Worm (Caenorhabditis elegans): ENCODE measurements around the gene ric-8.

DNA sequence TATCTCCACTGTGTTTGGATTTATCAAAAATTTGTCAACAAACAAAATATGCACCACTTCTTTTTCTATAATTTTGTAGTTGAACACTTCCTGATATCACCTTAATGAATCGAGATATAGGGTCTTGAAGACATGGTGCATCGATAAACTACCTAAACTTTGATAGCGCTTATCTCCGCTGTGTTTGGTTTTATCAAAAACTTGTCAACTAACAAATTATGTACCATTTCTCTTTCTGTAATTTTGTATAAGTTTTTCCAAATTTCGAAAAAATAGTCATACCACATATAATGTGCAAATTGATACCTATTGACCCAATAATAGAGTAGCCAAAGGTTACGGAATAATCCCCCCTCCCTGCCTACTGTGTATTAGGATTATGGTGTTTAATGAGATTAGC lies 12.6 kb upstream of the ric-8 start:
- TF ChIP-seq ztf-11 (tag; optimal IDR thresholded peaks at IDR 0.05) = no peak
- TF ChIP-seq ceh-16 (tag; optimal IDR thresholded peaks at IDR 0.05) = no peak
- TF ChIP-seq nhr-12 (tag; optimal IDR thresholded peaks at IDR 0.05) = no peak
- no peak for TF ChIP-seq unc-62 (GFP tag; optimal IDR thresholded peaks at IDR 0.05)
- TF ChIP-seq nhr-237 (tag; optimal IDR thresholded peaks at IDR 0.05) = no peak
- TF ChIP-seq lsy-2 (tag; optimal IDR thresholded peaks at IDR 0.05) = no peak
- TF ChIP-seq peb-1 (tag; optimal IDR thresholded peaks at IDR 0.05) = no peak
- no peak for TF ChIP-seq nhr-11 (tag; optimal IDR thresholded peaks at IDR 0.05)
